Fruit fly (Drosophila melanogaster): Measurements from ENCODE around the gene CG46313.

CG46313 gene

DNA sequence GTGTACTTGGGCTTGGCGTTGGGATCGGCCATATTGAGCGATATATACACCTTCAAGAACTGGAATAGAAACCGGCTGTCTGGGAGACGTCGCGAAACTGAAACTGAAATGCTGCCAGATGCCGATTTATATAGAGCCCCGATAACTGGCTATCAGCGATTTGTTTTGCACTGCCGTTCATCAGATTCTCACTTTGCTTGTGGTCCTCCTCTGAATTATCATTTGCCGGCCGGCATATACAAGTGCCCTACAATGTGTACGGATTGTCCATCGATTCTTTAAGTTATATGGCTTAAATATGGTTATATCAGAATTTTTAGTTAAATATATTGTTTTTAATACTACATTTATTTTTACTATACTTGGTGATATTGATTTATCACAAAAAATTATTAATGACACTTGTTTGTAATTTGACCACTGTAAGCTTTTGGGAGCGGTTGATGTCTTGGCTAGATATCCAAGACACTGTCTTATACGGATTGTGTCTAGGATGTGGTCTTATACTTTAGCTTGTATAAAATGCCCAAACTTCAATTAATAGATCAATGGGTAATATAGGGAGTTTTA is 10.2 kb downstream of the CG46313 start, which contains the start of gene CG31075:
Gene CG31075 (minus strand): TSS at position 106 of the 570 bp plus-strand sequence.
- TF ChIP-seq CG8478 (optimal IDR thresholded peaks at IDR 0.05): no peak
- peak in 1 of 2 experiments; percentile 12 for TF ChIP-seq CTCF (optimal IDR thresholded peaks at IDR 0.05)

DNA sequence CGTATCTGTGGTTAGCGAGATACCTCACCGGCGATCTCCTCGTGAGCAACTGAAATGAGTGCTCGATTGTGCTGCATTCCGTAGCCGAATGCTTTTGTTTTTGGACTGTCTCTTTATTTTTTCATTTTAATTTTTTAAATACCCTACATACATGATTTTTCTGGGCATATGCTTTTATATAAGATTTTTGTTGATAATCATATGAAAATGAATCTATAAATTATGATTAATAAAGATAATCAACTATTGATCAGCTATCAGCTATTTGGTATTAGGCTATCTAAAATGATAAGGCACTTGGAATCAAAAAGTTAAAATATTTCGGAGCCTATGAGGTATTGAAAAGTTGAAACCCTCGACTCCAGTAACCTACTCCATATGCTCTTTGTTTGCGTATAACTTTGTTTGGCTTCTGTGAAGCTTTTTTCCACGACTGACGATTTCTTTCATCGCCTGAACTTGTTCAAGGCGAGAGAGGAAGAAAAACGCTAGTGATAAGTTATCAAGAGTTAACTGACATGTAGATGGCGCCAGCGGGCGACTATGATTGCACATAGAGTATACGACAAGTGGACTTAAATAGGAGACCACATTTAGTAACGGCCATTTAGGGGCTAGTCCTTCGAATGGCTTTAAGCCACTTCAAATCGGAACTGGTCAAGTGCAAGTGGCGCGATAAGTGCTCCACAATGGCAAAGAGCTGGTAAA is 11.6 kb downstream of the CG46313 start, which contains the start of gene CG31076:
Gene CG31076 (minus strand): TSS at position 51 of the 708 bp plus-strand sequence.
- TF ChIP-seq CTCF (optimal IDR thresholded peaks at IDR 0.05) (peak; percentile 78 to 81), CG8478 (optimal IDR thresholded peaks at IDR 0.05) (no peak)

- no peak for TF ChIP-seq CG8478 (optimal IDR thresholded peaks at IDR 0.05)
Measured at dm6 chr3R:26994532-26994931, 16.2 kb downstream of the CG46313 start, which contains the start of gene TwdlC. Gene TwdlC (plus strand): TSS chr3R:26994832.

- no peak for TF ChIP-seq CG8478 (optimal IDR thresholded peaks at IDR 0.05)
Measured at dm6 chr3R:26996642-26997041, 18.3 kb downstream of the CG46313 start, which contains the start of gene RYa-R. Gene RYa-R (plus strand): TSS chr3R:26996980.

dm6 chr3R:26999452-26999851 is 21.1 kb downstream of the CG46313 start, which contains the start of gene CG31077:
Gene CG31077 (plus strand): TSS chr3R:26999752.
- TF ChIP-seq CG8478 (optimal IDR thresholded peaks at IDR 0.05) (no peak), CTCF (optimal IDR thresholded peaks at IDR 0.05) (no peak)

dm6 chr3R:27002787-27003186 is 24.4 kb downstream of the CG46313 start:
- no peak for TF ChIP-seq CTCF (optimal IDR thresholded peaks at IDR 0.05)
- no peak for TF ChIP-seq CG8478 (optimal IDR thresholded peaks at IDR 0.05)

- TF ChIP-seq CTCF (optimal IDR thresholded peaks at IDR 0.05) (no peak), CG8478 (optimal IDR thresholded peaks at IDR 0.05) (no peak)
Measured at dm6 chr3R:27005338-27005737, 27.0 kb downstream of the CG46313 start, which contains the start of gene CG6296. Gene CG6296 (minus strand): TSS chr3R:27005469.

DNA sequence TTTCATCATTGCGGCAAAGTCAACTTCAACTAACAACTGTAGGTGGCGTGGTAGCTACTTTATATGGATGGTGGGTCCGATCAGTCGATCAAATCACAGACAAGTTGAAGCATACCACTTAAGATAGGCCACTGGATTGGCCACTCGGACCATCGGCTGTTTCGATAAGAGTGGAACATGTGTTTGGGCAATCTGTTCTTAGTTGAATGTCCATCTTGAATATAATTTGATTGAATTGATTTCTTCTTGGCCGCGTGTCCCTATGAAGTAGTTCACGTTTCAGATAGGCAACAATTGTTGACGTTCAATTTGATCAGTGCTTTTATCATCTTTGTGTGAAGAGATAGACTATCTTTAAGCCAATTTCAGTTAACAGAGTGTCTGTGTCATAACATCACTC is 28.7 kb downstream of the CG46313 start, which contains the start of gene CG6295:
Gene CG6295 (minus strand): TSS at position 34 of the 400 bp plus-strand sequence.
- TF ChIP-seq CTCF (optimal IDR thresholded peaks at IDR 0.05): no peak
- TF ChIP-seq CG8478 (optimal IDR thresholded peaks at IDR 0.05): no peak

DNA sequence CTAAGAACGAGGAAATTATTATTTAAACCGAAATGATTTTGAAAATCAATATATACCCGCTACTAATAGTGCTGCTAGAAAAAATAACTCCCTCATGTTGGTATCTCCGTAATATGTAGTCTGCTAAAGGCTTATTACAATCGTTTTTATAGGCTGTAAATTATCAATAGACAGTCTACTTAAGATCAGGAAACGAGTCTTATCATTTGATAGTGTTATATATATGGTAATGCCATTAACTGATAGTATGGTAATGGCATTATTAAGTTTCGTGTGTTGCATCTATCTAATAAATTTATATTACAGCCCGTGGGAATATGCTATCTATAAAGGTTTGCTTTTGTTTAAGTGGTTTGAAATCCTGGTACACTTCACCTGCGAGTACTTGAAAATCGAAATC is 39.8 kb downstream of the CG46313 start, which contains the start of gene CG17192:
Gene CG17192 (minus strand): TSS at position 101 of the 400 bp plus-strand sequence.
- TF ChIP-seq CG8478 (optimal IDR thresholded peaks at IDR 0.05): no peak
- no peak for TF ChIP-seq CTCF (optimal IDR thresholded peaks at IDR 0.05)

DNA sequence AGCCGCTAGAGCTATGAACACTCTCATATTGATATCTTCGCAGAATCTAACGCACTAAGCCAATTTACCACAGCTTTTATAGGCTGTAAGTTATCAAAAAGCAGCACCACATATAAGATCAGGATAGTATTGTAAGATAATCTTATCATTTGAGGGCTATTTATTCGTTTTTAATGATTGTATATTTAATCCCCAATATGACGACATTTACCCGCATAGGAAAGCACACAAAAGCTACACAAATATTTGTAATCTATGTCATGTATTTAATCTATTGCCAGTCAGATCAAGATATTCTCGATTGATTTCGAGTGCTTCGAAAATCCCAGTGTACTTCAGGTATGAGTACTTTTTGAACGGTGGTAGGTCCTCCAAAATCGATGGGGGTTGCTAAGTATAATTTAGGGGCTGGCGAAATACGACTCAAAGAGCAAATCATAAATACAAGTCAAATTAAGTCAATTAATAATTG is 41.4 kb downstream of the CG46313 start, which contains the start of gene CG17191:
Gene CG17191 (minus strand): TSS at position 51 of the 472 bp plus-strand sequence.
- TF ChIP-seq CG8478 (optimal IDR thresholded peaks at IDR 0.05) (no peak), CTCF (optimal IDR thresholded peaks at IDR 0.05) (no peak)

- TF ChIP-seq CTCF (optimal IDR thresholded peaks at IDR 0.05): no peak
- no peak for TF ChIP-seq CG8478 (optimal IDR thresholded peaks at IDR 0.05)
Measured at dm6 chr3R:27021278-27021677, 42.9 kb downstream of the CG46313 start, which contains the start of gene CG6283. Gene CG6283 (minus strand): TSS chr3R:27021378.

DNA sequence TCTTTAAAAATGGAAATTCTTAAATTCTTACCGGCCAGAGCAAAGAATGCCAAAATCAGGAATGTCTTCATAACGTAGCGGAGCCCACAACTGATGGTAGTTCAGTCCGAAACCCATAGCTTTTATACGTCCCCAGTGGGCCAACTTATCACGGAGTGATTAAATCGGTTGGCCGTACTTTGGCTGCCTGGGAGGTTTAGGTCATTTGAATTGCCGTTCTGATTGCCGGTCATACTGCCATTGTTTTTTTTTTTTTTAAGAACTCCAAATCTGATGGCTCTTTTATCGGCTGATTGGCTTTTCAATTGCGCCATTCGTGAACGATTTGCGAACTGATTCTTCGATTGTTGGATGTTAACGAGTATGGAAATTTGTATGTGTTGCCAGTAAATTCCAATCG is 44.8 kb downstream of the CG46313 start, which contains the start of gene CG6277:
Gene CG6277 (minus strand): TSS at position 101 of the 400 bp plus-strand sequence.
- no peak for TF ChIP-seq CG8478 (optimal IDR thresholded peaks at IDR 0.05)
- TF ChIP-seq CTCF (optimal IDR thresholded peaks at IDR 0.05): no peak

dm6 chr3R:27026009-27026408 is 47.7 kb downstream of the CG46313 start, which contains the start of gene CG6271:
Gene CG6271 (minus strand): TSS chr3R:27026109.
- TF ChIP-seq CG8478 (optimal IDR thresholded peaks at IDR 0.05) (no peak), CTCF (optimal IDR thresholded peaks at IDR 0.05) (no peak)

DNA sequence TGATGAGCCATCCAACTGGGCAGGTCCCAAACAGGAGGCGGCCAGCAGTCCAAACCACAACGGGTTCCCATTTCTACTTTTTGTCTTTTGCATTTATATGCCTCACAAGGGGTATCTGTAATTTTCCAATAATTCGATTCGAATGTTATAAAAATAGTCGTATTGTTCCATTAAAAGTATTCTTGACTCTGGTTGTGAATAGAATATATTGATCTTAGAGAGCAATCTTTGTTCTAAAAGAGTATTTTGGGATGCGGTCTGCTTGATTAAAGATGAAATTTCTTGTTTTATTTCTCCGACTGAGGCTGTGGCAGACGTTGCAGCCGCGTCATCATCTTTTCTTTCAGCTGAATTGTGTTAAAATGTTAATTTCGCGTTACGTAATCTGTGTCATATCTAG is 55.6 kb downstream of the CG46313 start:
- no peak for TF ChIP-seq CG8478 (optimal IDR thresholded peaks at IDR 0.05)
- no peak for TF ChIP-seq CTCF (optimal IDR thresholded peaks at IDR 0.05)
